Worm (Caenorhabditis elegans): ENCODE data around the gene C06E1.11.

The C06E1.11 gene

DNA sequence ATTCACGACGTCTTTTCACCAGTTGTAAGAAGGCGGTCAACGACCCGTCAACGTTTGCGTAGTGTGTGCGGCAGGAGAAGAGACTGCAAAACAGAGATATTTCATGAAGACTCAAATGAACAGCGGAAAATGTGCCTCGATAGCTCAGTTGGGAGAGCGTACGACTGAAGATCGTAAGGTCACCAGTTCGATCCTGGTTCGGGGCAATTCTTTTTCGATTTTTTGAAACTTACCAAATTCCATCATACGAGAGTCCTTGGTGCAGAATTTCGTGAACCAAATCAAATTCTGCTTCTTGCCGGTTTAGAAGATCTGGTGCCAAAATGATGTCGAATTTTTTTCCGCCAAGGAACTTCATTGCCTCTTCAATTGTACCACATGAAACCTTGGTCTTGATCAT is 36.4 kb upstream of the C06E1.11 start:
- TF ChIP-seq fkh-6 (tag; optimal IDR thresholded peaks at IDR 0.05) (peak; percentile 12), ceh-18 (tag; optimal IDR thresholded peaks at IDR 0.05) (peak; percentile 47), sdc-2 (tag; optimal IDR thresholded peaks at IDR 0.05) (peak; percentile 8), hlh-6 (tag; optimal IDR thresholded peaks at IDR 0.05) (no peak), ceh-45 (GFP tag; IDR thresholded peaks at IDR 0.05) (no peak), ceh-22 (tag; optimal IDR thresholded peaks at IDR 0.05) (no peak), ttx-3 (tag; optimal IDR thresholded peaks at IDR 0.05) (no peak), nfya-1 (tag; optimal IDR thresholded peaks at IDR 0.05) (peak; percentile 19), zip-5 (tag; optimal IDR thresholded peaks at IDR 0.05) (no peak), F13H6.1 (tag; optimal IDR thresholded peaks at IDR 0.05) (no peak), ceh-2 (tag; optimal IDR thresholded peaks at IDR 0.05) (no peak), npax-4 (tag; optimal IDR thresholded peaks at IDR 0.05) (no peak), dmd-4 (tag; optimal IDR thresholded peaks at IDR 0.05; ENCODE audit: borderline replicate concordance) (peak; percentile 14), hlh-15 (tag; optimal IDR thresholded peaks at IDR 0.05) (no peak), madf-2 (tag; optimal IDR thresholded peaks at IDR 0.05) (no peak), Y22D7AL.16 (tag; optimal IDR thresholded peaks at IDR 0.05) (peak; percentile 45), che-1 (tag; optimal IDR thresholded peaks at IDR 0.05) (peak; percentile 45), K02D7.2 (tag; optimal IDR thresholded peaks at IDR 0.05) (no peak), ahr-1 (tag; optimal IDR thresholded peaks at IDR 0.05) (no peak), fax-1 (tag; optimal IDR thresholded peaks at IDR 0.05) (peak; percentile 18), pag-3 (tag; optimal IDR thresholded peaks at IDR 0.05; ENCODE audit: borderline replicate concordance) (no peak), ceh-9 (tag; optimal IDR thresholded peaks at IDR 0.05) (no peak), ama-1 (optimal IDR thresholded peaks at IDR 0.05) (no peak), hlh-30 (tag; optimal IDR thresholded peaks at IDR 0.05; ENCODE audit: insufficient read depth) (no peak), unc-42 (tag; optimal IDR thresholded peaks at IDR 0.05) (no peak), sox-2 (GFP tag; IDR thresholded peaks at IDR 0.05) (no peak; the same call in 1 of the 2 replicates), rnt-1 (tag; optimal IDR thresholded peaks at IDR 0.05) (no peak), ceh-30 (tag; optimal IDR thresholded peaks at IDR 0.05) (no peak), pat-9 (tag; optimal IDR thresholded peaks at IDR 0.05) (peak; percentile 8), dve-1 (tag; optimal IDR thresholded peaks at IDR 0.05) (peak; percentile 23), pax-1 (tag; optimal IDR thresholded peaks at IDR 0.05) (no peak), pha-2 (tag; optimal IDR thresholded peaks at IDR 0.05) (no peak), ceh-31 (tag; optimal IDR thresholded peaks at IDR 0.05) (no peak), pros-1 (tag; optimal IDR thresholded peaks at IDR 0.05) (no peak), C38D4.7 (GFP tag; optimal IDR thresholded peaks at IDR 0.05) (peak; percentile 40), mec-3 (tag; optimal IDR thresholded peaks at IDR 0.05; ENCODE audit: borderline replicate concordance) (no peak), hlh-13 (GFP tag; optimal IDR thresholded peaks at IDR 0.05) (peak; percentile 26), elt-2 (tag; optimal IDR thresholded peaks at IDR 0.05) (peak; percentile 25), ets-4 (tag; optimal IDR thresholded peaks at IDR 0.05) (no peak), C08G9.2 (tag; optimal IDR thresholded peaks at IDR 0.05) (no peak), ceh-48 (tag; optimal IDR thresholded peaks at IDR 0.05) (no peak), ztf-16 (tag; optimal IDR thresholded peaks at IDR 0.05) (no peak), pha-4 (tag; optimal IDR thresholded peaks at IDR 0.05) (no peak), ceh-24 (tag; optimal IDR thresholded peaks at IDR 0.05) (no peak), fkh-10 (GFP tag; optimal IDR thresholded peaks at IDR 0.05) (no peak), eyg-1 (tag; optimal IDR thresholded peaks at IDR 0.05) (no peak), syd-9 (tag; optimal IDR thresholded peaks at IDR 0.05) (peak; percentile 49), ceh-19 (GFP tag; optimal IDR thresholded peaks at IDR 0.05) (no peak), ref-2 (tag; optimal IDR thresholded peaks at IDR 0.05) (no peak), ceh-6 (GFP tag; optimal IDR thresholded peaks at IDR 0.05) (peak; percentile 54), unc-86 (tag; optimal IDR thresholded peaks at IDR 0.05) (no peak), ceh-14 (tag; optimal IDR thresholded peaks at IDR 0.05) (peak; percentile 5), elt-4 (tag; optimal IDR thresholded peaks at IDR 0.05) (no peak), tbx-7 (tag; optimal IDR thresholded peaks at IDR 0.05) (no peak), gmeb-2 (tag; optimal IDR thresholded peaks at IDR 0.05) (peak; percentile 53)
